Fruit fly (Drosophila melanogaster): ENCODE data around the gene CG10581.

DNA sequence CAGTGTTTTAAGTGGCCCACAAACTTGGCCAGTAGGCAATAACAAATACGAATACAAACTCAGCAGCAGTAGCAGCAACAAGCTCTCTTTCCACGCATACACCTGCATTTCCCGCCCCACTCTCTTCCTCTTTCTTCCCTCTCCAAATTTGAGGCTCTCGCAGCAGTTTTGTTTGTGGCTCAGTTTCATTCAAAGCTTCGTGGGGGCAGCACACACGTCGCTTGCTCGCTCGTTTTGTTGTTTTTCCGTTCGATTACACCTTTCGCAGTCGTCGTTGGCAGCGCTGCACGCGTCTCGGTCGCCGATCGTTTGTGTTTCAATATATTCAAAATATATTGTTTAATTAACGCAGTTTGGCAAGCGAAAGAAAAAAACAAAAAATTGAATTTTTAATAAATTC, 24.6 kb upstream of the CG10581 start:
- TF ChIP-seq toe (GFP tag; optimal IDR thresholded peaks at IDR 0.05) = no peak
- peak; percentile 44 for TF ChIP-seq CG12768 (GFP tag; optimal IDR thresholded peaks at IDR 0.05)
- TF ChIP-seq Hr96 (GFP tag; optimal IDR thresholded peaks at IDR 0.05) = peak; percentile 16
- TF ChIP-seq kay (GFP tag; ENCODE audit: borderline replicate concordance) = peak; percentile 68
- TF ChIP-seq tj (GFP tag; optimal IDR thresholded peaks at IDR 0.05) = peak; percentile 65
- TF ChIP-seq CG1620 (GFP tag; optimal IDR thresholded peaks at IDR 0.05) = peak; percentile 27
- peak; percentile 24 for TF ChIP-seq ovo (GFP tag; optimal IDR thresholded peaks at IDR 0.05)
- TF ChIP-seq Clk (GFP tag; optimal IDR thresholded peaks at IDR 0.05) = no peak
- peak; percentile 38 for TF ChIP-seq CG7101 (tag; optimal IDR thresholded peaks at IDR 0.05)
- TF ChIP-seq CG14711 (tag; optimal IDR thresholded peaks at IDR 0.05) = no peak
- TF ChIP-seq cnc (optimal IDR thresholded peaks at IDR 0.05) = no peak
- TF ChIP-seq Crg-1 (GFP tag; optimal IDR thresholded peaks at IDR 0.05) = no peak
- TF ChIP-seq CG11617 (GFP tag; optimal IDR thresholded peaks at IDR 0.05) = no peak
- peak; percentile 49 for TF ChIP-seq Mnt (GFP tag; optimal IDR thresholded peaks at IDR 0.05)
